Worm (Caenorhabditis elegans) whole organism, L2 larva: ENCODE data around the gene pigq-1.

Source experiments
- C34F6.9 ChIP-seq: fragments of 150-350 bp; optimal IDR thresholded peaks from 2 replicates; lab custom pipeline; 2014; ENCODE audit warnings: missing biosample characterization, missing genetic modification characterization
- F13H6.1 ChIP-seq: sonication (generic microtip); optimal IDR thresholded peaks from 2 replicates; lab custom pipeline; 2016; ENCODE audit warnings: missing genetic modification characterization, missing compliant biosample characterization
- R02D3.7 ChIP-seq: fragments of 150-350 bp; optimal IDR thresholded peaks from 2 replicates; lab custom pipeline; 2014; ENCODE audit warnings: missing biosample characterization, missing genetic modification characterization
- Y55F3AM.14 ChIP-seq: fragments of 200-800 bp; sonication (Bioruptor generic); optimal IDR thresholded peaks from 2 replicates; lab custom pipeline; 2018; ENCODE audit warnings: mild to moderate bottlenecking, missing genetic modification characterization, missing compliant biosample characterization
- ZK546.5 ChIP-seq: sonication (generic microtip); optimal IDR thresholded peaks from 2 replicates; lab custom pipeline; 2017; ENCODE audit warnings: missing biosample characterization, missing genetic modification characterization
- alr-1 ChIP-seq: fragments of 150-350 bp; optimal IDR thresholded peaks from 2 replicates; lab custom pipeline; 2014; ENCODE audit warnings: missing biosample characterization, missing genetic modification characterization
- aly-2 ChIP-seq: fragments of 150-350 bp; optimal IDR thresholded peaks from 2 replicates; lab custom pipeline; 2014; ENCODE audit warnings: missing biosample characterization, missing genetic modification characterization
- blmp-1 ChIP-seq: sonication (generic microtip); optimal IDR thresholded peaks from 2 replicates; lab custom pipeline; 2017; ENCODE audit warnings: missing genetic modification characterization, mild to moderate bottlenecking, missing compliant biosample characterization, antibody characterized with exemption, moderate library complexity; ENCODE audit not compliant: insufficient read depth
- ceh-16 ChIP-seq: fragments of 150-350 bp; optimal IDR thresholded peaks from 2 replicates; lab custom pipeline; 2014; ENCODE audit warnings: missing biosample characterization, missing genetic modification characterization
- ceh-82 ChIP-seq: fragments of 150-350 bp; optimal IDR thresholded peaks from 2 replicates; lab custom pipeline; 2014; ENCODE audit warnings: missing biosample characterization, missing genetic modification characterization
- crh-2 ChIP-seq: sonication (generic microtip); optimal IDR thresholded peaks from 2 replicates; lab custom pipeline; 2017; ENCODE audit warnings: missing biosample characterization, missing genetic modification characterization
- dmd-4 ChIP-seq: sonication (generic microtip); optimal IDR thresholded peaks from 2 replicates; lab custom pipeline; 2017; ENCODE audit warnings: missing biosample characterization, missing genetic modification characterization
- egl-27 ChIP-seq: sonication (generic microtip); optimal IDR thresholded peaks from 3 replicates; lab custom pipeline; 2017; ENCODE audit warnings: missing biosample characterization, missing genetic modification reagents, missing genetic modification characterization
- elt-1 ChIP-seq: fragments of 150-350 bp; optimal IDR thresholded peaks from 2 replicates; lab custom pipeline; 2014; ENCODE audit warnings: missing biosample characterization, missing genetic modification characterization
- elt-3 ChIP-seq: sonication (generic microtip); optimal IDR thresholded peaks from 2 replicates; lab custom pipeline; 2017; ENCODE audit warnings: missing biosample characterization, missing genetic modification characterization
- fos-1 ChIP-seq: fragments of 150-350 bp; optimal IDR thresholded peaks from 2 replicates; lab custom pipeline; 2014; ENCODE audit warnings: missing biosample characterization, missing genetic modification characterization
- gmeb-1 ChIP-seq: fragments of 150-350 bp; optimal IDR thresholded peaks from 2 replicates; lab custom pipeline; 2014; ENCODE audit warnings: missing biosample characterization, missing genetic modification characterization
- lin-11 ChIP-seq: fragments of 150-350 bp; sonication (generic microtip); optimal IDR thresholded peaks from 2 replicates; lab custom pipeline; 2014; ENCODE audit warnings: missing biosample characterization, missing genetic modification characterization, inconsistent platforms, mixed read lengths
- lin-13 ChIP-seq: fragments of 150-350 bp; optimal IDR thresholded peaks from 2 replicates; lab custom pipeline; 2014; ENCODE audit warnings: missing biosample characterization, missing genetic modification reagents, missing genetic modification characterization
- lin-39 ChIP-seq: fragments of 150-350 bp; optimal IDR thresholded peaks from 2 replicates; lab custom pipeline; 2014; ENCODE audit warnings: missing biosample characterization, missing genetic modification reagents, missing genetic modification characterization
- lsy-2 ChIP-seq, 2 experiments: fragments of 150-350 bp in 1 of 2; sonication (generic microtip) in 1 of 2; optimal IDR thresholded peaks; 2 replicates each; lab custom pipeline; 2014 to 2017; ENCODE audit warnings: missing biosample characterization in 2 of 2, missing genetic modification characterization in 2 of 2
- mab-5 ChIP-seq: fragments of 150-350 bp; optimal IDR thresholded peaks from 2 replicates; lab custom pipeline; 2014; ENCODE audit warnings: missing biosample characterization, missing genetic modification characterization
- mbf-1 ChIP-seq: sonication (generic microtip); optimal IDR thresholded peaks from 2 replicates; lab custom pipeline; 2017; ENCODE audit warnings: missing biosample characterization, missing genetic modification characterization
- mdl-1 ChIP-seq, 2 experiments: fragments of 150-350 bp in 1 of 2; sonication (generic microtip) in 1 of 2; optimal IDR thresholded peaks; 2 replicates each; lab custom pipeline; 2017; ENCODE audit warnings: missing biosample characterization in 2 of 2, missing genetic modification characterization in 2 of 2
- nhr-10 ChIP-seq: sonication (generic microtip); optimal IDR thresholded peaks from 2 replicates; lab custom pipeline; 2017; ENCODE audit warnings: missing biosample characterization, missing genetic modification characterization
- nhr-11 ChIP-seq: fragments of 150-350 bp; optimal IDR thresholded peaks from 2 replicates; lab custom pipeline; 2014; ENCODE audit warnings: missing biosample characterization, missing genetic modification characterization
- nhr-12 ChIP-seq: fragments of 150-350 bp; optimal IDR thresholded peaks from 2 replicates; lab custom pipeline; 2014; ENCODE audit warnings: missing biosample characterization, missing genetic modification characterization
- nhr-129 ChIP-seq: fragments of 150-350 bp; optimal IDR thresholded peaks from 2 replicates; lab custom pipeline; 2014; ENCODE audit warnings: missing biosample characterization, missing genetic modification characterization
- nhr-21 ChIP-seq: fragments of 150-350 bp; optimal IDR thresholded peaks from 2 replicates; lab custom pipeline; 2014; ENCODE audit warnings: missing biosample characterization, missing genetic modification characterization
- nhr-237 ChIP-seq: fragments of 150-350 bp; optimal IDR thresholded peaks from 2 replicates; lab custom pipeline; 2014; ENCODE audit warnings: missing biosample characterization, missing genetic modification characterization
- nhr-25 ChIP-seq: fragments of 150-350 bp; sonication (generic microtip); optimal IDR thresholded peaks from 3 replicates; lab custom pipeline; 2014; ENCODE audit warnings: missing biosample characterization, missing genetic modification characterization
- nhr-6 ChIP-seq: fragments of 150-350 bp; optimal IDR thresholded peaks from 2 replicates; lab custom pipeline; 2014; ENCODE audit warnings: missing biosample characterization, missing genetic modification characterization
- nhr-77 ChIP-seq: fragments of 150-350 bp; optimal IDR thresholded peaks from 2 replicates; lab custom pipeline; 2014; ENCODE audit warnings: missing biosample characterization, missing genetic modification characterization
- peb-1 ChIP-seq: fragments of 150-350 bp; optimal IDR thresholded peaks from 2 replicates; lab custom pipeline; 2014; ENCODE audit warnings: missing biosample characterization, missing genetic modification characterization
- sem-4 ChIP-seq: fragments of 150-350 bp; optimal IDR thresholded peaks from 2 replicates; lab custom pipeline; 2014; ENCODE audit warnings: missing biosample characterization, missing genetic modification reagents, missing genetic modification characterization
- skn-1 ChIP-seq: sonication (generic microtip); optimal IDR thresholded peaks from 2 replicates; lab custom pipeline; 2017; ENCODE audit warnings: missing biosample characterization, missing genetic modification characterization
- sma-3 ChIP-seq: sonication (generic microtip); optimal IDR thresholded peaks from 2 replicates; lab custom pipeline; 2016; ENCODE audit warnings: missing genetic modification reagents, missing genetic modification characterization, missing compliant biosample characterization
- sma-9 ChIP-seq, 2 experiments: fragments of 150-350 bp in 1 of 2; sonication (generic microtip) in 1 of 2; optimal IDR thresholded peaks; 2 replicates each; lab custom pipeline; 2014 to 2016; ENCODE audit warnings: missing genetic modification characterization in 2 of 2, mild to moderate bottlenecking in 1 of 2, missing biosample characterization in 1 of 2, missing compliant biosample characterization in 1 of 2, missing genetic modification reagents in 1 of 2, moderate library complexity in 1 of 2
- snpc-4 ChIP-seq: fragments of 150-350 bp; optimal IDR thresholded peaks from 2 replicates; lab custom pipeline; 2014; ENCODE audit warnings: missing biosample characterization, missing genetic modification characterization
- unc-39 ChIP-seq: fragments of 150-350 bp; optimal IDR thresholded peaks from 2 replicates; lab custom pipeline; 2014; ENCODE audit warnings: missing biosample characterization, missing genetic modification characterization
- unc-55 ChIP-seq: fragments of 150-350 bp; sonication (generic microtip); optimal IDR thresholded peaks from 3 replicates; lab custom pipeline; 2014; ENCODE audit warnings: missing biosample characterization, missing genetic modification reagents, missing genetic modification characterization
- unc-62 ChIP-seq: fragments of 150-350 bp; optimal IDR thresholded peaks from 2 replicates; lab custom pipeline; 2014; ENCODE audit warnings: missing biosample characterization, missing genetic modification reagents, missing genetic modification characterization
- zag-1 ChIP-seq: fragments of 150-350 bp; optimal IDR thresholded peaks from 2 replicates; lab custom pipeline; 2014; ENCODE audit warnings: missing biosample characterization, missing genetic modification characterization
- ztf-11 ChIP-seq: sonication (generic microtip); optimal IDR thresholded peaks from 2 replicates; lab custom pipeline; 2017; ENCODE audit warnings: missing biosample characterization, missing genetic modification characterization
- ztf-4 ChIP-seq: fragments of 150-350 bp; optimal IDR thresholded peaks from 2 replicates; lab custom pipeline; 2014; ENCODE audit warnings: missing biosample characterization, missing genetic modification characterization

The pigq-1 gene

DNA sequence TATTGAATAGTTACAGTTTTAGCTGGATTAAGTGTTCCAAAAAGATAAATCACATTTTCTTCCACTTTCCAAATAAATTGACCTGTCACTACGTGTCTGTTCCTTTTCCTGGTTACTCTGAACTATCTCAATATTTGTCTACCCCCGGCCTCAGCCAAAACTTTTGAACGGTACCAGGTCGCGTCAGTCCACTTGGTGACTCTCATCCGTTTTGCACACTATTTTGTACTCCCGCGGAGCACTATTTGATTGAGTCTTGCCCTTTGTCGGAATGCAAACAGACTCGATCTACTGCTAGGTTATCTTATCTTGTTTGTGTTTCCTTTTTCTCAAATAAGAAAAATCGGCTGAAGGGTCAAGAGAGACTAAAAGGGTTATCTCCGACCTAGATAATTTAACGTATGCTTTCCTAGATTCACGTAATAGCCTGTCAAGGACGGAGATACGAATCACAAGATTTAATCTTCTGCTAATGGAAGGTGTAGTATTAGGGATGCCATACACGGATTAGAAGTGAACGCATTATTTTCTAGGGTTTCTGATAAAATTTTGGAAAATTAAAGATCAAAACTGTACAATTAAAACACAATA, 27.0 kb downstream of the pigq-1 start:
- no peak for TF ChIP-seq unc-62
- no peak for TF ChIP-seq ztf-4 (tag; lab: Kevin White, UChicago)
- TF ChIP-seq ceh-16 = peak; percentile 41
- no peak for TF ChIP-seq nhr-77 (tag; lab: Kevin White, UChicago)
- no peak for TF ChIP-seq ZK546.5 (tag; lab: Kevin White, UChicago)
- TF ChIP-seq lin-13 (GFP tag; lab: Kevin White, UChicago) = no peak
- TF ChIP-seq F13H6.1 (tag; lab: Kevin White, UChicago) = peak; percentile 47
- no peak for TF ChIP-seq lin-39
- no peak for TF ChIP-seq sma-9 (GFP tag; optimal IDR thresholded peaks at IDR 0.05; lab: Kevin White, UChicago)
- no peak for TF ChIP-seq sma-9 (tag; optimal IDR thresholded peaks at IDR 0.05; lab: Kevin White, UChicago)
- no peak for TF ChIP-seq sma-3 (GFP tag; lab: Kevin White, UChicago)
- TF ChIP-seq crh-2 (tag; lab: Kevin White, UChicago) = no peak
- TF ChIP-seq nhr-12 = no peak
- no peak for TF ChIP-seq nhr-237 (tag; lab: Kevin White, UChicago)
- TF ChIP-seq nhr-10 (tag; lab: Kevin White, UChicago) = no peak
- no peak for TF ChIP-seq fos-1 (tag; lab: Kevin White, UChicago)
- TF ChIP-seq R02D3.7 (tag; lab: Kevin White, UChicago) = no peak
- no peak for TF ChIP-seq nhr-129 (tag; lab: Kevin White, UChicago)
- TF ChIP-seq egl-27 = no peak
- no peak for TF ChIP-seq C34F6.9 (tag; lab: Kevin White, UChicago)
- TF ChIP-seq elt-1 = peak; percentile 84
- peak; percentile 20 for TF ChIP-seq nhr-21
- TF ChIP-seq mbf-1 = no peak
- TF ChIP-seq zag-1 (tag; lab: Kevin White, UChicago) = no peak
- TF ChIP-seq peb-1 (tag; lab: Kevin White, UChicago) = no peak
- TF ChIP-seq blmp-1 (tag; lab: Kevin White, UChicago) = no peak
- TF ChIP-seq snpc-4 (tag; lab: Kevin White, UChicago) = no peak
- no peak for TF ChIP-seq aly-2 (tag; lab: Kevin White, UChicago)
- no peak for TF ChIP-seq gmeb-1 (tag; lab: Kevin White, UChicago)
- TF ChIP-seq ztf-11 = no peak
- TF ChIP-seq lsy-2 (tag; optimal IDR thresholded peaks at IDR 0.05; lab: Kevin White, UChicago) = no peak
- no peak for TF ChIP-seq alr-1
- no peak for TF ChIP-seq nhr-11
- TF ChIP-seq unc-39 (tag; lab: Kevin White, UChicago) = no peak
- no peak for TF ChIP-seq dmd-4 (tag; lab: Kevin White, UChicago)
- TF ChIP-seq, all 48 proteins: peak for 4

- TF ChIP-seq lin-11 (tag; lab: Kevin White, UChicago) (peak; percentile 93), dmd-4 (tag; lab: Kevin White, UChicago) (no peak), R02D3.7 (tag; lab: Kevin White, UChicago) (no peak), nhr-11 (no peak), mdl-1 (tag; optimal IDR thresholded peaks at IDR 0.05; lab: Kevin White, UChicago) (peak; percentile 70 to 97), lin-39 (no peak), snpc-4 (tag; lab: Kevin White, UChicago) (peak; percentile 34), fos-1 (tag; lab: Kevin White, UChicago) (peak; percentile 86), zag-1 (tag; lab: Kevin White, UChicago) (peak; percentile 98), F13H6.1 (tag; lab: Kevin White, UChicago) (peak; percentile 91), sem-4 (tag; lab: Kevin White, UChicago) (peak; percentile 74), lin-13 (GFP tag; lab: Kevin White, UChicago) (peak; percentile 88), unc-55 (GFP tag; lab: Kevin White, UChicago) (peak; percentile 92), nhr-129 (tag; lab: Kevin White, UChicago) (peak; percentile 94), ceh-16 (peak; percentile 31), C34F6.9 (tag; lab: Kevin White, UChicago) (peak; percentile 89), sma-9 (GFP tag; optimal IDR thresholded peaks at IDR 0.05; lab: Kevin White, UChicago) (peak; percentile 81), sma-9 (tag; optimal IDR thresholded peaks at IDR 0.05; lab: Kevin White, UChicago) (no peak), nhr-6 (peak; percentile 71), nhr-21 (peak; percentile 83), ztf-11 (no peak), mbf-1 (no peak), ceh-82 (tag; lab: Kevin White, UChicago) (no peak), ztf-4 (tag; lab: Kevin White, UChicago) (peak; percentile 69), ZK546.5 (tag; lab: Kevin White, UChicago) (peak; percentile 34), nhr-25 (tag; lab: Kevin White, UChicago) (peak; percentile 78), nhr-10 (tag; lab: Kevin White, UChicago) (peak; percentile 43), unc-39 (tag; lab: Kevin White, UChicago) (no peak), sma-3 (GFP tag; lab: Kevin White, UChicago) (peak; percentile 89), mab-5 (tag; lab: Kevin White, UChicago) (peak; percentile 89), nhr-12 (no peak), alr-1 (no peak), crh-2 (tag; lab: Kevin White, UChicago) (peak; percentile 98), egl-27 (peak; percentile 82), nhr-77 (tag; lab: Kevin White, UChicago) (peak; percentile 62), nhr-237 (tag; lab: Kevin White, UChicago) (peak; percentile 21), gmeb-1 (tag; lab: Kevin White, UChicago) (peak; percentile 85), aly-2 (tag; lab: Kevin White, UChicago) (no peak), skn-1 (no peak), unc-62 (no peak), lsy-2 (tag; optimal IDR thresholded peaks at IDR 0.05; lab: Kevin White, UChicago) (peak; percentile 90 to 96), Y55F3AM.14 (GFP tag; lab: Kevin White, UChicago) (peak; percentile 34), elt-3 (tag; lab: Kevin White, UChicago) (no peak)
Observed at ce11 chrIV:11118837-11119491, 28.1 kb downstream of the pigq-1 start, which contains the start of the genes imp-2 and enpl-1. TSS of gene imp-2 (minus strand) at chrIV:11118887. TSS of gene enpl-1 (plus strand) at chrIV:11119298.
